Worm (Caenorhabditis elegans) whole organism, L3 larva: Measurements from ENCODE around the gene R09A8.5.
"Not testable (repeated sequence)": the region's sequence is repeated elsewhere in the genome, so short reads cannot be mapped to it uniquely, and the experiment has no call there.

ENCODE experiments used
- R02D3.7 ChIP-seq: fragments of 150-350 bp; optimal IDR thresholded peaks from 2 replicates; lab custom pipeline; 2014; ENCODE audit warnings: missing biosample characterization, missing genetic modification characterization
- ZK546.5 ChIP-seq: sonication (generic microtip); optimal IDR thresholded peaks from 2 replicates; lab custom pipeline; 2017; ENCODE audit warnings: missing biosample characterization, missing genetic modification characterization
- aly-2 ChIP-seq: fragments of 150-350 bp; optimal IDR thresholded peaks from 2 replicates; lab custom pipeline; 2014; ENCODE audit warnings: missing biosample characterization, missing genetic modification characterization
- ama-1 ChIP-seq: fragments of 150-350 bp; optimal IDR thresholded peaks from 2 replicates; lab custom pipeline; 2018
- ceh-16 ChIP-seq: sonication (generic microtip); optimal IDR thresholded peaks from 2 replicates; lab custom pipeline; 2017; ENCODE audit warnings: missing biosample characterization, missing genetic modification characterization
- ceh-28 ChIP-seq: fragments of 150-350 bp; optimal IDR thresholded peaks from 2 replicates; lab custom pipeline; 2014; ENCODE audit warnings: missing biosample characterization, missing genetic modification reagents, missing genetic modification characterization
- ceh-82 ChIP-seq: fragments of 150-350 bp; optimal IDR thresholded peaks from 2 replicates; lab custom pipeline; 2014; ENCODE audit warnings: missing biosample characterization, missing genetic modification characterization
- ceh-9 ChIP-seq: sonication (generic microtip); optimal IDR thresholded peaks from 2 replicates; lab custom pipeline; 2018; ENCODE audit warnings: missing biosample characterization, missing genetic modification characterization
- daf-12 ChIP-seq: fragments of 150-350 bp; optimal IDR thresholded peaks from 2 replicates; lab custom pipeline; 2014; ENCODE audit warnings: missing biosample characterization, missing genetic modification reagents, missing genetic modification characterization
- egl-27 ChIP-seq: sonication (generic microtip); optimal IDR thresholded peaks from 4 replicates; lab custom pipeline; 2017; ENCODE audit warnings: missing biosample characterization, missing genetic modification reagents, missing genetic modification characterization
- elt-2 ChIP-seq: sonication (generic microtip); optimal IDR thresholded peaks from 2 replicates; lab custom pipeline; 2016; ENCODE audit warnings: missing genetic modification reagents, mild to moderate bottlenecking, missing genetic modification characterization, missing compliant biosample characterization
- fkh-2 ChIP-seq: fragments of 150-350 bp; optimal IDR thresholded peaks from 2 replicates; lab custom pipeline; 2014; ENCODE audit warnings: missing biosample characterization, missing genetic modification reagents, missing genetic modification characterization
- fos-1 ChIP-seq: fragments of 150-350 bp; optimal IDR thresholded peaks from 2 replicates; lab custom pipeline; 2014; ENCODE audit warnings: missing biosample characterization, missing genetic modification characterization
- jun-1 ChIP-seq: fragments of 150-350 bp; optimal IDR thresholded peaks from 2 replicates; lab custom pipeline; 2014; ENCODE audit warnings: missing biosample characterization, missing genetic modification reagents, missing genetic modification characterization
- lin-39 ChIP-seq: fragments of 150-350 bp; optimal IDR thresholded peaks from 2 replicates; lab custom pipeline; 2018; ENCODE audit warnings: missing biosample characterization, missing genetic modification reagents, missing genetic modification characterization
- lsy-12 ChIP-seq: sonication (generic microtip); optimal IDR thresholded peaks from 2 replicates; lab custom pipeline; 2016; ENCODE audit warnings: mild to moderate bottlenecking, missing genetic modification characterization, missing compliant biosample characterization
- mdl-1 ChIP-seq: fragments of 150-350 bp; optimal IDR thresholded peaks from 2 replicates; lab custom pipeline; 2014; ENCODE audit warnings: missing biosample characterization, missing genetic modification characterization
- mml-1 ChIP-seq: fragments of 150-350 bp; sonication (generic microtip); optimal IDR thresholded peaks from 3 replicates; lab custom pipeline; 2014; ENCODE audit warnings: missing biosample characterization, missing genetic modification characterization
- nfya-1 ChIP-seq: sonication (generic microtip); optimal IDR thresholded peaks from 2 replicates; lab custom pipeline; 2017; ENCODE audit warnings: missing genetic modification characterization, mild to moderate bottlenecking, missing compliant biosample characterization, antibody characterized with exemption, moderate library complexity; ENCODE audit not compliant: insufficient read depth
- nhr-12 ChIP-seq: fragments of 150-350 bp; optimal IDR thresholded peaks from 2 replicates; lab custom pipeline; 2014; ENCODE audit warnings: missing biosample characterization, missing genetic modification characterization
- nhr-23 ChIP-seq: fragments of 150-350 bp; optimal IDR thresholded peaks from 2 replicates; lab custom pipeline; 2014; ENCODE audit warnings: missing biosample characterization, missing genetic modification reagents, missing genetic modification characterization
- nhr-237 ChIP-seq: fragments of 150-350 bp; optimal IDR thresholded peaks from 2 replicates; lab custom pipeline; 2014; ENCODE audit warnings: missing biosample characterization, missing genetic modification characterization
- nhr-25 ChIP-seq: sonication (generic microtip); optimal IDR thresholded peaks from 2 replicates; lab custom pipeline; 2017; ENCODE audit warnings: missing biosample characterization, missing genetic modification characterization
- nhr-28 ChIP-seq: fragments of 150-350 bp; optimal IDR thresholded peaks from 2 replicates; lab custom pipeline; 2014; ENCODE audit warnings: missing biosample characterization, missing genetic modification characterization
- nhr-43 ChIP-seq: sonication (generic microtip); optimal IDR thresholded peaks from 2 replicates; lab custom pipeline; 2016; ENCODE audit warnings: mild to moderate bottlenecking, missing genetic modification characterization, missing compliant biosample characterization; ENCODE audit not compliant: poor library complexity, severe bottlenecking
- nhr-67 ChIP-seq: fragments of 150-350 bp; optimal IDR thresholded peaks from 2 replicates; lab custom pipeline; 2014; ENCODE audit warnings: missing biosample characterization, missing genetic modification characterization
- pqm-1 ChIP-seq: fragments of 150-350 bp; optimal IDR thresholded peaks from 2 replicates; lab custom pipeline; 2017; ENCODE audit warnings: missing biosample characterization, missing genetic modification characterization, inconsistent platforms
- sea-2 ChIP-seq: fragments of 150-350 bp; sonication (generic microtip); optimal IDR thresholded peaks from 4 replicates; lab custom pipeline; 2014; ENCODE audit warnings: missing biosample characterization, missing genetic modification reagents, missing genetic modification characterization
- skn-1 ChIP-seq: fragments of 150-350 bp; optimal IDR thresholded peaks from 2 replicates; lab custom pipeline; 2014; ENCODE audit warnings: missing biosample characterization, missing genetic modification characterization
- tbx-2 ChIP-seq: sonication (generic microtip); optimal IDR thresholded peaks from 2 replicates; lab custom pipeline; 2016; ENCODE audit warnings: mild to moderate bottlenecking, missing genetic modification characterization, missing compliant biosample characterization
- unc-62 ChIP-seq: fragments of 150-350 bp; sonication (generic microtip); optimal IDR thresholded peaks from 4 replicates; lab custom pipeline; 2014; ENCODE audit warnings: missing biosample characterization, missing genetic modification reagents, missing genetic modification characterization
- zag-1 ChIP-seq: fragments of 150-350 bp; optimal IDR thresholded peaks from 2 replicates; lab custom pipeline; 2014; ENCODE audit warnings: missing biosample characterization, missing genetic modification characterization
- ztf-11 ChIP-seq: fragments of 150-350 bp; optimal IDR thresholded peaks from 2 replicates; lab custom pipeline; 2014; ENCODE audit warnings: missing biosample characterization, missing genetic modification characterization
- ztf-4 ChIP-seq: fragments of 150-350 bp; optimal IDR thresholded peaks from 2 replicates; lab custom pipeline; 2014; ENCODE audit warnings: missing biosample characterization, missing genetic modification characterization

Gene R09A8.5

ce11 chrX:12619165-12619564, 21.2 kb downstream of the R09A8.5 start, which contains the start of gene R09A8.2:
R09A8.2 (plus strand) TSS chrX:12619465.
- TF ChIP-seq mml-1 = no peak
- no peak for TF ChIP-seq nhr-67 (tag; lab: Kevin White, UChicago)

DNA sequence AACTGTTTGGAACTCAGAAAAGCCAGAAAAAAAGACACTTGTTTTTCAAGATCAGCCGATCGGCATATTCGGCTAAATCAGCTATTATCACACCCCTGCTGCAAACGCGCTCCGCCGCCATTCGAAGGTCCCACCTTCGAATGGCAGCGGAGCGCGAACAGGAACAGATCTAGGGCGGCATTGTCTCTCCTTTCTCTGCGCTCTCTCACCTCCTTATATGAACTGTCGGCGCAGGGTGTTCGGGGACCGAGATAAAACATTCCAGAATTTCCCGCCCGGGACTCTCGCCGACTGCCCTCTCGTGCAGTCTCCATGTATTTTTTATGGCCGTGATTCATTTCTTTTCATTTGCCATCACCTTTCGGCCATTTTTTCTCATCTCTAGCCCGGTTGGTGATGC, 21.9 kb downstream of the R09A8.5 start:
- no peak for TF ChIP-seq R02D3.7 (tag; lab: Kevin White, UChicago)

DNA sequence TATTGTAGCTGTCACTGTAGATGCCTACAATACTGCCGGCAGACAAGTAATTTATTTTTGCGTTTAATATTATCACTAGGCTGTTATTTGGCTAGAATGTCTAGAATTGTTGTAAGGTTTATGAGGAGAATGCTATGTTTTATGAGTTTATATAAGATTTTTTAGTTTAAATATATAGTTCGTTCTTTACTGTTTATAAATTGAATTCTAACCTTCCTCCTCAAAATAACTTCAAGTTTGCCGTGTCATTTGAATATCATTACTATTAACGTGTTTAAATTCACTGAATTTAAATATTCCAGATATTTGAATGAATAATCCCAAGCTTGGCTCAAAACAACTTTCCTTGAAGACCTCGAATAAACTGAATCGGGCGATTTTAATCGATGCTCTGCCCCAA, 26.9 kb downstream of the R09A8.5 start, which contains the start of gene R09A8.1:
R09A8.1 (plus strand) TSS at position 301 of the 400 bp plus-strand sequence.
- TF ChIP-seq sea-2 (GFP tag; lab: Kevin White, UChicago); nfya-1; tbx-2: not testable (repeated sequence)

DNA sequence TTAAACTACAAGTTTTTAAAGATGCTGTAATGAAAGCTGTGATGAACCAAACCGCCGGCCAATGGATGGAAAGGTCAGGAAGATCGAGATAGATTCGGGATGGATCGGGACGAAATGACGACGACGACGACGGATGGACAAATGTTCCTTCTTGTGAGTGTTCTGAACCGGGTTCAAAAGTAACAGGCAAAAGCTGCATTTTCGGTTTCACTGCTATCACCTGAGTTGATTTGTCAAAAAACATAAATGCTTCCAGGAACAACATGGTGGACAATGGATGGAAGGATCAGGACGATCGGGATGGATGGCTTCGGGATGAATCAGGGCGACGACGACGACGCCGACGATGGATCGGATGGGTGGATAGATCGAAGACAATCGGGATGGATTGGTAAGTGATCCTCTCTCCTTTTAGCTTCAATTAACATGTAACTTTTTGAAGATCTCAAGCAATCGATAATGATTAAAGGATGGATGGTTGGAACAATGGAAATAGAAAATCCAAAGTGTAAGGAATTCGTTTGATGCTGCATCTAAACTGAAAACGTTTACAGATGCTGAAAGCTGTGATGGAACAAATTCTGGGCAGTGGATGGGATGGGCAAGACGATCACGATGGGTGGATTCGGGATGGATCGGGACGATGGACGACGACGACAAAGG, 36.9 kb downstream of the R09A8.5 start, which contains the start of the genes T24D5.6 and R09A8.9:
T24D5.6 (plus strand) TSS at position 301 of the 663 bp plus-strand sequence.
R09A8.9 (plus strand) TSS at position 613 of the 663 bp plus-strand sequence.
- TF ChIP-seq jun-1 = no peak
- no peak for TF ChIP-seq mml-1
- no peak for TF ChIP-seq skn-1
- no peak for TF ChIP-seq daf-12 (tag; lab: Kevin White, UChicago)
- TF ChIP-seq aly-2 (tag; lab: Kevin White, UChicago) = no peak
- no peak for TF ChIP-seq fos-1 (tag; lab: Kevin White, UChicago)
- TF ChIP-seq nhr-67 (tag; lab: Kevin White, UChicago) = no peak
- no peak for TF ChIP-seq ZK546.5 (tag; lab: Kevin White, UChicago)
- no peak for TF ChIP-seq nhr-25 (tag; lab: Kevin White, UChicago)
- TF ChIP-seq nhr-12 (tag; lab: Kevin White, UChicago) = no peak
- TF ChIP-seq lin-39 (tag; lab: Kevin White, UChicago) = no peak
- no peak for TF ChIP-seq tbx-2
- no peak for TF ChIP-seq ceh-28 (tag; lab: Kevin White, UChicago)
- no peak for TF ChIP-seq nhr-237 (tag; lab: Kevin White, UChicago)
- TF ChIP-seq unc-62 (GFP tag; lab: Kevin White, UChicago) = no peak

- TF ChIP-seq pqm-1 (tag; lab: Kevin White, UChicago) = no peak
- no peak for TF ChIP-seq nhr-43 (tag; lab: Kevin White, UChicago)
- TF ChIP-seq ztf-4 (tag; lab: Kevin White, UChicago) = no peak
- TF ChIP-seq nhr-67 (tag; lab: Kevin White, UChicago) = no peak
- no peak for TF ChIP-seq fkh-2 (tag; lab: Kevin White, UChicago)
- TF ChIP-seq unc-62 (GFP tag; lab: Kevin White, UChicago) = no peak
- TF ChIP-seq mdl-1 (tag; lab: Kevin White, UChicago) = no peak
- no peak for TF ChIP-seq mml-1
- no peak for TF ChIP-seq nhr-23 (tag; lab: Kevin White, UChicago)
- TF ChIP-seq ceh-9 (tag; lab: Kevin White, UChicago) = no peak
- TF ChIP-seq nhr-12 (tag; lab: Kevin White, UChicago) = no peak
- no peak for TF ChIP-seq aly-2 (tag; lab: Kevin White, UChicago)
- no peak for TF ChIP-seq jun-1
- no peak for TF ChIP-seq fos-1 (tag; lab: Kevin White, UChicago)
Measured at ce11 chrX:12602611-12603010, 37.7 kb downstream of the R09A8.5 start.

DNA sequence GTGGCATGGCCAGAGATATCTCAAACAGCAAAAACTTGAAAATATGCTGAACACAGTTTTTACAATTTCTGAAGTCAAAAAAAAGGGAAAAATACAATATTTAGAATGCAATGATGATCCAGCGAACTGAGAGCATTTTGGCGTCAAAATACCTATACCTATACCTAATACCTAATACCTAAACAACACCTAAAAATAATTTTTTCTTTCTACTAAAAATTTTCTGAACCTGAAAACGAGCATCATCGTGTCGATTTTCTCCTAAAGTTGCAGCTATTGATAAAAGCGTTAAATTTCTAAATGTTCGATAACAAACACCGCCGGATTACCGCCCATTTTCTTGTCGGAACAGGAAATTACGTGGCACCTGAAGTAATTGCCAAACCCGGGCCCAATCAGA, 43.5 kb downstream of the R09A8.5 start, which contains the start of gene T24D5.4:
T24D5.4 (plus strand) TSS at position 301 of the 400 bp plus-strand sequence.
- TF ChIP-seq nhr-28 (tag; lab: Kevin White, UChicago) (no peak), zag-1 (tag; lab: Kevin White, UChicago) (no peak)
- TF ChIP-seq, all 47 proteins: peak for 0

DNA sequence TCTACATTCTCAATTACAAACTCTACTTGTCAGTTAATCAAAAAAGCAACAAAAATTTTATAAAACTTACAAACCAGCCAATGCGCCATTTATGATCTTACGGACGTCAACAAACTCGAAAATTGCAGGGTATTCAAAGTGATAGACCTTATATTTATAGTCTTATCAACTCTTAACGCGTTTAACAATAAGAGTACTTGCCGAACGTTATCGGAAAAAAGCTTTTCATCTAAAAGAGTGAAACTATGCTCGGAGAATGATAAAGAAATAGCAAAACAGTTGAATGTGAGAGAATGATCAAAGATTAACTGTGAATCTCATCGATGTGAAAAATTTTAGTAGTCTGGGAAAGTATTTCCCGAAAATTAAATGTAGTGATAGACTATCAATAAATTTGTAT, 44.4 kb downstream of the R09A8.5 start:
- TF ChIP-seq ztf-11 (tag; lab: Kevin White, UChicago) (no peak), elt-2 (tag; lab: Kevin White, UChicago) (peak; percentile 73), ama-1 (lab: Kevin White, UChicago) (no peak), egl-27 (tag; lab: Kevin White, UChicago) (no peak), pqm-1 (tag; lab: Kevin White, UChicago) (peak; percentile 45), unc-62 (GFP tag; lab: Kevin White, UChicago) (no peak), fkh-2 (tag; lab: Kevin White, UChicago) (no peak), ceh-28 (tag; lab: Kevin White, UChicago) (no peak), zag-1 (tag; lab: Kevin White, UChicago) (no peak), ceh-82 (tag; lab: Kevin White, UChicago) (no peak), nhr-67 (tag; lab: Kevin White, UChicago) (no peak), nfya-1 (no peak), ceh-16 (tag; lab: Kevin White, UChicago) (no peak), nhr-12 (tag; lab: Kevin White, UChicago) (no peak), lsy-12 (no peak)
